Worm (Caenorhabditis elegans) whole organism, mixed stage, embryonic: ENCODE measurements around the gene pgm-2.

Source experiments
- blmp-1 ChIP-seq: fragments of 150-350 bp; optimal IDR thresholded peaks from 2 replicates; lab custom pipeline; 2014; ENCODE audit warnings: missing biosample characterization, missing genetic modification characterization
- ces-1 ChIP-seq: fragments of 150-350 bp; optimal IDR thresholded peaks from 2 replicates; lab custom pipeline; 2014; ENCODE audit warnings: missing biosample characterization, missing genetic modification reagents, missing genetic modification characterization
- cnd-1 ChIP-seq: fragments of 200-800 bp; sonication (Bioruptor generic); optimal IDR thresholded peaks from 2 replicates; lab custom pipeline; 2018; ENCODE audit warnings: mild to moderate bottlenecking, missing genetic modification characterization, missing compliant biosample characterization
- elt-1 ChIP-seq: sonication (generic microtip); optimal IDR thresholded peaks from 2 replicates; lab custom pipeline; 2017; ENCODE audit warnings: missing genetic modification characterization, mild to moderate bottlenecking, missing compliant biosample characterization, antibody characterized with exemption, moderate library complexity, borderline replicate concordance; ENCODE audit not compliant: insufficient read depth
- lin-13 ChIP-seq: fragments of 150-350 bp; optimal IDR thresholded peaks from 2 replicates; lab custom pipeline; 2014; ENCODE audit warnings: missing biosample characterization, missing genetic modification characterization
- mep-1 ChIP-seq: fragments of 150-350 bp; optimal IDR thresholded peaks from 2 replicates; lab custom pipeline; 2017; ENCODE audit warnings: missing biosample characterization, missing genetic modification reagents, missing genetic modification characterization, inconsistent platforms
- nhr-12 ChIP-seq: fragments of 150-350 bp; optimal IDR thresholded peaks from 2 replicates; lab custom pipeline; 2014; ENCODE audit warnings: missing biosample characterization, missing genetic modification characterization
- nhr-28 ChIP-seq: fragments of 150-350 bp; optimal IDR thresholded peaks from 2 replicates; lab custom pipeline; 2014; ENCODE audit warnings: missing biosample characterization, missing genetic modification characterization
- pha-4 ChIP-seq: fragments of 150-350 bp; optimal IDR thresholded peaks from 2 replicates; lab custom pipeline; 2018; ENCODE audit warnings: missing biosample characterization, missing genetic modification reagents, missing genetic modification characterization
- unc-62 ChIP-seq: fragments of 150-350 bp; optimal IDR thresholded peaks from 2 replicates; lab custom pipeline; 2014; ENCODE audit warnings: missing biosample characterization, missing genetic modification reagents, missing genetic modification characterization
- ztf-11 ChIP-seq: fragments of 150-350 bp; optimal IDR thresholded peaks from 2 replicates; lab custom pipeline; 2014; ENCODE audit warnings: missing biosample characterization, missing genetic modification characterization

- TF ChIP-seq nhr-12 (tag; lab: Kevin White, UChicago) (no peak), lin-13 (tag; lab: Kevin White, UChicago) (no peak), elt-1 (tag; lab: Kevin White, UChicago) (no peak), cnd-1 (no peak), ztf-11 (tag; lab: Kevin White, UChicago) (no peak), nhr-28 (tag; lab: Kevin White, UChicago) (no peak), unc-62 (no peak), ces-1 (no peak), pha-4 (tag; lab: Kevin White, UChicago) (no peak), mep-1 (tag; lab: Kevin White, UChicago) (no peak), blmp-1 (tag; lab: Kevin White, UChicago) (no peak)
Observed at ce11 chrIII:13333754-13334153, 34.6 kb downstream of the pgm-2 start, which contains the start of gene sdz-20.
